Worm (Caenorhabditis elegans) whole organism, L4/young adult: ENCODE results near the gene ifc-2.

ENCODE experiments used
- W03F9.2 ChIP-seq: fragments of 150-350 bp; optimal IDR thresholded peaks from 2 replicates; lab custom pipeline; 2014; ENCODE audit warnings: missing biosample characterization, missing genetic modification characterization
- dao-5 ChIP-seq: sonication (generic microtip); optimal IDR thresholded peaks from 2 replicates; lab custom pipeline; 2016; ENCODE audit warnings: missing genotype, missing genetic modification characterization, moderate library complexity, missing compliant biosample characterization
- him-1 ChIP-seq: sonication (generic microtip); optimal IDR thresholded peaks from 2 replicates; lab custom pipeline; 2016; ENCODE audit warnings: missing genotype, missing genetic modification reagents, missing genetic modification characterization, missing compliant biosample characterization

ce11 chrX:682691-683090, 28.0 kb upstream of the ifc-2 start, which contains the start of gene Y9C12A.1:
- TF ChIP-seq him-1 (no peak), W03F9.2 (no peak), dao-5 (tag; lab: Kevin White, UChicago) (no peak)
